Fruit fly (Drosophila melanogaster) S2 (cell line): Measurements from ENCODE around the gene SrpRbeta.

Experiments
- CG8478 ChIP-seq: fragments of >200 bp; optimal IDR thresholded peaks from 2 replicates; lab custom pipeline; 2018
- CTCF ChIP-seq, 2 experiments: fragments of >200 bp; optimal IDR thresholded peaks; 2 replicates each; lab custom pipeline; 2018

- TF ChIP-seq CG8478 (lab: Kevin White, UChicago) = no peak
- no peak for TF ChIP-seq CTCF (optimal IDR thresholded peaks at IDR 0.05; lab: Kevin White, UChicago)
Measured at dm6 chr3L:8763037-8763454, 43.0 kb upstream of the SrpRbeta start.
